Worm (Caenorhabditis elegans) whole organism, L2 larva: ENCODE results near the gene pals-16.

ENCODE experiments used
- aly-2 ChIP-seq: fragments of 150-350 bp; optimal IDR thresholded peaks from 2 replicates; lab custom pipeline; 2014; ENCODE audit warnings: missing biosample characterization, missing genetic modification characterization
- ama-1 ChIP-seq: fragments of 150-350 bp; optimal IDR thresholded peaks from 2 replicates; lab custom pipeline; 2018; ENCODE audit warnings: inconsistent platforms
- blmp-1 ChIP-seq: sonication (generic microtip); optimal IDR thresholded peaks from 2 replicates; lab custom pipeline; 2017; ENCODE audit warnings: missing genetic modification characterization, mild to moderate bottlenecking, missing compliant biosample characterization, antibody characterized with exemption, moderate library complexity; ENCODE audit not compliant: insufficient read depth
- nhr-129 ChIP-seq: fragments of 150-350 bp; optimal IDR thresholded peaks from 2 replicates; lab custom pipeline; 2014; ENCODE audit warnings: missing biosample characterization, missing genetic modification characterization
- nhr-237 ChIP-seq: fragments of 150-350 bp; optimal IDR thresholded peaks from 2 replicates; lab custom pipeline; 2014; ENCODE audit warnings: missing biosample characterization, missing genetic modification characterization
- skn-1 ChIP-seq: sonication (generic microtip); optimal IDR thresholded peaks from 2 replicates; lab custom pipeline; 2017; ENCODE audit warnings: missing biosample characterization, missing genetic modification characterization
- snpc-4 ChIP-seq: fragments of 150-350 bp; optimal IDR thresholded peaks from 2 replicates; lab custom pipeline; 2014; ENCODE audit warnings: missing biosample characterization, missing genetic modification characterization
- unc-62 ChIP-seq: fragments of 150-350 bp; optimal IDR thresholded peaks from 2 replicates; lab custom pipeline; 2014; ENCODE audit warnings: missing biosample characterization, missing genetic modification reagents, missing genetic modification characterization
- zag-1 ChIP-seq: fragments of 150-350 bp; optimal IDR thresholded peaks from 2 replicates; lab custom pipeline; 2014; ENCODE audit warnings: missing biosample characterization, missing genetic modification characterization

DNA sequence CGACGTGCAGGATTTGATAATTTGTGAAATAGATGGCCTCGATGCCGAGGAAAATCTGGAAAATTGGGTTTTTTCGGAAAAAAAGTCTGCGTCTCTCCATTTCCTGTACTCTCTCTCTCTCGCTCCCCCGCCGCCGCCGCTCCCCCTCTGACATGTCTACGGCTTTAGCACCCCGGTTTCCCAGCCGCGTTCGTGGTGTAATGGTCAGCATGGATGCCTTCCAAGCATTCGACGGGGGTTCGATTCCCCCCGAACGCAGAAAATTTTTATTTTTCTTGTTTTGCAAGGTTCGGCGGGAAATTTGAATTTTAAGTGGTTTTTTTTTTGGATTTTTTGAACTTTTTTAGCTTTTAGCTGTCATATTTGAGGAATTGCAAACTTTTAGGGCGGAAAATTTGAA, 24.5 kb downstream of the pals-16 start:
- TF ChIP-seq aly-2 (tag; lab: Kevin White, UChicago) (no peak), skn-1 (tag; lab: Kevin White, UChicago) (no peak), zag-1 (tag; lab: Kevin White, UChicago) (no peak), nhr-129 (tag; lab: Kevin White, UChicago) (peak; percentile 32), unc-62 (no peak), ama-1 (lab: Kevin White, UChicago) (no peak), blmp-1 (no peak), nhr-237 (tag; lab: Kevin White, UChicago) (no peak), snpc-4 (tag; lab: Kevin White, UChicago) (no peak)
